Fruit fly (Drosophila melanogaster): ENCODE results near the gene Or10a.

Gene Or10a

DNA sequence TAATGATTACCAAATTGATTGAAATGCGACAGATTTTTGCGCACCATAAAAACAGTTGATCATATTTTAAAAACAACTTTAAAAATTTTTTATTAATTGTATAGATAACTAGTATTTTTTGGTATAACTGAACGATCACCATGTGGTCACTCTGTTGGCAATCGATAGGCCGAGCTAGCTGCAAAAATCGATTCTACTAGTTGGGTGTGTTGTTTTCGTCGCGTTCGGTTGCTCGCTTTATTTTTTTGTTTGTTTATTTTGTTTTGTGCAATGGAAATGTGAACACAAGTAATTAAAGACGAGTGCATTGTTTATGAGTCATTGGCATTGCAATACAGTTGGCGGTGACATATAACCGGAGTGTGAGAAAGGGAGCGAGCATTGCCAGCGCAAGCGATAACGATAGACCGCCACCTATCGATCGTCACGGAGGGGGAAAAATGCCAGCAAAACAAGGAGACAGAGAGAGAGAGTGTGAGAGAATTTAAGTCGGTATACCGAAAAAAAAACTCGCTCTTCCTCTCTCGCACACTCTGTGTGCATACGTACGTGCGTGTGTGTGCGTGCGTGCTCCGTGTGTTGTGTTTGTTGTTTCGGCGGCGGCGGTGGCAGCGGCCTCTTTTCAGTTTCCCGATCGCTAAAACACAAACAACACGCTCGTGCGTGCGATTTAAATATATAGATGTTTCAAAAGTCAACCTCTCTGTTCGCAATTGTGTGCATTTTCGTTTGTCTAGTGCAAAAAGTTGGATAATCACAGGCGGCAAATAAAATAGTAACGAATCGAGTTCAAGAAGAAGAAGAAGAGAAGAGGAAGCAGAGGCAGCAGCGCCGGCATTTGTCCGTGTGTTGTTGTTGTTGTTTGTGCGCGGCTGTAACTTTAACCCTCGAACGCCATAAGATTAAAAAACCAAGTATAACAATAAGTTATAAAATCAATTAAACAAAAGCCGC, 27.5 kb downstream of the Or10a start (continued):
- TF ChIP-seq CG32772 (GFP tag; IDR thresholded peaks at IDR 0.05) (no peak), crp (GFP tag; optimal IDR thresholded peaks at IDR 0.05) (no peak), h (optimal IDR thresholded peaks at IDR 0.05) (no peak), crc (GFP tag; optimal IDR thresholded peaks at IDR 0.05) (no peak), CG15073 (GFP tag; optimal IDR thresholded peaks at IDR 0.05) (no peak), CG15479 (GFP tag; optimal IDR thresholded peaks at IDR 0.05) (peak; percentile 13), pan (optimal IDR thresholded peaks at IDR 0.05) (no peak), pan (GFP tag; optimal IDR thresholded peaks at IDR 0.05 in 1 of 2, IDR thresholded peaks at IDR 0.05 in 1 of 2) (no peak), CG6175 (GFP tag; IDR thresholded peaks at IDR 0.05) (no peak; the same call in 2 of the 3 replicates), run (tag; optimal IDR thresholded peaks at IDR 0.05) (no peak), hkb (optimal IDR thresholded peaks at IDR 0.05) (no peak), hkb (GFP tag; IDR thresholded peaks at IDR 0.05) (no peak), Atf3 (GFP tag; optimal IDR thresholded peaks at IDR 0.05) (no peak), CHES-1-like (GFP tag; optimal IDR thresholded peaks at IDR 0.05) (no peak), CG11695 (GFP tag; IDR thresholded peaks at IDR 0.05) (no peak), CG10267 (tag; optimal IDR thresholded peaks at IDR 0.05) (peak; percentile 17), CG8388 (GFP tag; optimal IDR thresholded peaks at IDR 0.05) (no peak), grn (GFP tag; optimal IDR thresholded peaks at IDR 0.05) (no peak), CG10366 (GFP tag; IDR thresholded peaks at IDR 0.05) (no peak), Hey (tag; optimal IDR thresholded peaks at IDR 0.05) (no peak), onecut (GFP tag; IDR thresholded peaks at IDR 0.05) (no peak), CG13123 (GFP tag; optimal IDR thresholded peaks at IDR 0.05) (no peak), jing (GFP tag; optimal IDR thresholded peaks at IDR 0.05) (no peak), Ravus (GFP tag; IDR thresholded peaks at IDR 0.05) (no peak), dan (GFP tag; IDR thresholded peaks at IDR 0.05) (no peak), CG4424 (GFP tag; optimal IDR thresholded peaks at IDR 0.05) (no peak), CG17568 (GFP tag; optimal IDR thresholded peaks at IDR 0.05) (no peak), sisA (GFP tag; IDR thresholded peaks at IDR 0.05) (no peak), NFAT (GFP tag; IDR thresholded peaks at IDR 0.05) (no peak), ato (GFP tag; IDR thresholded peaks at IDR 0.05; ENCODE audit: partially characterized antibody) (no peak; the same call in 1 of the 2 replicates), Xbp1 (GFP tag; optimal IDR thresholded peaks at IDR 0.05) (no peak), Stat92E (GFP tag; optimal IDR thresholded peaks at IDR 0.05) (no peak), bcd (GFP tag; optimal IDR thresholded peaks at IDR 0.05) (no peak), hth (optimal IDR thresholded peaks at IDR 0.05) (no peak), yki (optimal IDR thresholded peaks at IDR 0.05) (peak; percentile 76), CG8290 (GFP tag; optimal IDR thresholded peaks at IDR 0.05) (no peak), CG8290 (tag; optimal IDR thresholded peaks at IDR 0.05) (no peak), Sry-β (GFP tag; optimal IDR thresholded peaks at IDR 0.05) (no peak), Rfx (GFP tag; IDR thresholded peaks at IDR 0.05) (peak; percentile 9; the same call in 1 of the 2 replicates), CG34422 (GFP tag; IDR thresholded peaks at IDR 0.05) (peak; percentile 43; the same call in 1 of the 3 replicates), CG10147 (GFP tag; optimal IDR thresholded peaks at IDR 0.05) (no peak), ci (GFP tag; IDR thresholded peaks at IDR 0.05) (no peak; the same call in 2 of the 3 replicates), croc (GFP tag; conservative IDR thresholded peaks at IDR 0.05) (no peak), ttk (GFP tag; IDR thresholded peaks at IDR 0.05) (no peak), maf-S (GFP tag; optimal IDR thresholded peaks at IDR 0.05) (no peak), sim (GFP tag; IDR thresholded peaks at IDR 0.05) (no peak), rib (GFP tag; IDR thresholded peaks at IDR 0.05) (peak; percentile 29; the same call in 1 of the 2 replicates), vnd (GFP tag; IDR thresholded peaks at IDR 0.05; ENCODE audit: partially characterized antibody) (peak; percentile 68; the same call in 2 of the 3 replicates), CG17912 (GFP tag; optimal IDR thresholded peaks at IDR 0.05) (no peak), Chrac-16 (GFP tag; optimal IDR thresholded peaks at IDR 0.05) (no peak), fd96Cb (tag; optimal IDR thresholded peaks at IDR 0.05) (no peak)
